Worm (Caenorhabditis elegans) whole organism, young adult: Measurements from ENCODE around the gene snb-1.

Experiments used
- athp-1 ChIP-seq: sonication (generic microtip); optimal IDR thresholded peaks from 2 replicates; lab custom pipeline; 2017; ENCODE audit warnings: mild to moderate bottlenecking, missing genetic modification characterization, missing compliant biosample characterization
- hlh-12 ChIP-seq: sonication (generic microtip); optimal IDR thresholded peaks from 2 replicates; lab custom pipeline; 2016; ENCODE audit warnings: missing genetic modification characterization, missing compliant biosample characterization

DNA sequence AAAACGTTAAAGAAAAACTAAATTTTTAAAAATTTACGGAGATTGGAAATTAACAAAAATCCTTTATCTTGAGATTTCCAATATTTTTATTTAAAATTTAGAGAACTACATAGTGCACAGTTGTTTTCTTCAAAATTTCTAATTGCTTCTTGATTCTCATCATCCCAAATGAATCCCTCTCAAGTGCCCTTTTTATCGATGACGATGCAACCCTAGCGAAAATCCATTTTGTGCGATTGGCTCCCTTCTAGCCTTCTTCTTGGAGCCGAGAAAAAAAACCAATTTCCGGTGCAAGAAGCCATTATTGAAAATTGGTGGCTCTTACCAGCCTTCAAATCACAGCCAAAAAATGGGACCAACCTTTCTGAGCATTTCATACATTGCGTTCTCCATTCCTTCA lies 6.2 kb upstream of the snb-1 start:
- TF ChIP-seq athp-1 (tag; lab: Kevin White, UChicago) (no peak), hlh-12 (tag; lab: Kevin White, UChicago) (no peak)
